Worm (Caenorhabditis elegans) whole organism, early embryonic: ENCODE results near the gene nep-1.

ENCODE experiments used
- B0310.2 ChIP-seq: sonication (generic microtip); optimal IDR thresholded peaks from 2 replicates; lab custom pipeline; 2016; ENCODE audit warnings: mild to moderate bottlenecking, missing genetic modification characterization, missing compliant biosample characterization
- F13C5.2 ChIP-seq: sonication (generic microtip); optimal IDR thresholded peaks from 2 replicates; lab custom pipeline; 2017; ENCODE audit warnings: mild to moderate bottlenecking, missing genetic modification characterization, inconsistent platforms, missing compliant biosample characterization
- ama-1 ChIP-seq: fragments of 150-350 bp; optimal IDR thresholded peaks from 2 replicates; lab custom pipeline; 2014
- ceh-13 ChIP-seq: fragments of 200-800 bp; sonication (Bioruptor generic); optimal IDR thresholded peaks from 2 replicates; lab custom pipeline; 2018; ENCODE audit warnings: mild to moderate bottlenecking, missing genetic modification characterization, missing compliant biosample characterization
- ceh-36 ChIP-seq: sonication (generic microtip); optimal IDR thresholded peaks from 2 replicates; lab custom pipeline; 2016; ENCODE audit warnings: missing genetic modification characterization, inconsistent platforms, missing compliant biosample characterization
- ets-7 ChIP-seq: sonication (generic microtip); optimal IDR thresholded peaks from 2 replicates; lab custom pipeline; 2016; ENCODE audit warnings: missing genotype, missing genetic modification characterization, missing compliant biosample characterization
- flt-1 ChIP-seq: fragments of 200-800 bp; sonication (Bioruptor generic); IDR thresholded peaks from 2 replicates; pipeline ENCODE4 v1.3.6; 2022; ENCODE audit warnings: missing genetic modification characterization, missing compliant biosample characterization
- hnd-1 ChIP-seq: sonication (generic microtip); optimal IDR thresholded peaks from 2 replicates; lab custom pipeline; 2016; ENCODE audit warnings: missing genetic modification characterization, missing compliant biosample characterization
- scrt-1 ChIP-seq: fragments of 200-800 bp; sonication (Bioruptor generic); IDR thresholded peaks from 2 replicates; pipeline ENCODE4 v1.3.6; 2022; ENCODE audit warnings: missing genetic modification characterization, missing compliant biosample characterization
- sea-1 ChIP-seq: fragments of 200-800 bp; sonication (Bioruptor generic); conservative IDR thresholded peaks from 2 replicates; pipeline ENCODE4 v1.3.6; 2022; ENCODE audit warnings: missing genetic modification characterization, missing compliant biosample characterization
- tbx-11 ChIP-seq: fragments of 200-800 bp; sonication (Bioruptor generic); IDR thresholded peaks from 2 replicates; pipeline ENCODE4 v1.3.6; 2022; ENCODE audit warnings: missing genetic modification characterization, missing compliant biosample characterization
- tbx-37 ChIP-seq: fragments of 200-800 bp; sonication (Bioruptor generic); conservative IDR thresholded peaks from 2 replicates; pipeline ENCODE4 v1.3.6; 2022; ENCODE audit warnings: missing genetic modification reagents, missing genetic modification characterization, missing compliant biosample characterization
- tra-4 ChIP-seq: sonication (generic microtip); optimal IDR thresholded peaks from 2 replicates; lab custom pipeline; 2017; ENCODE audit warnings: missing genetic modification characterization, missing compliant biosample characterization

- TF ChIP-seq ceh-13 (GFP tag; lab: Kevin White, UChicago) (no peak), ceh-36 (tag; lab: Kevin White, UChicago) (no peak), ama-1 (no peak), tbx-37 (GFP tag; lab: Robert Waterston, UW) (no peak), F13C5.2 (tag; lab: Kevin White, UChicago) (no peak), hnd-1 (tag; lab: Kevin White, UChicago) (no peak), flt-1 (GFP tag; lab: Robert Waterston, UW) (no peak), tbx-11 (GFP tag; lab: Robert Waterston, UW) (no peak), tra-4 (tag; lab: Kevin White, UChicago) (no peak), B0310.2 (tag; lab: Kevin White, UChicago) (no peak), ets-7 (no peak), sea-1 (GFP tag; lab: Robert Waterston, UW) (no peak), scrt-1 (GFP tag; lab: Robert Waterston, UW) (no peak)
Observed at ce11 chrII:11632689-11633088, 24.3 kb downstream of the nep-1 start.
